Worm (Caenorhabditis elegans) whole organism, midembryonic: ENCODE results near the gene T08H10.3.

Experiments used
- cog-1 ChIP-seq: sonication (generic microtip); optimal IDR thresholded peaks from 2 replicates; lab custom pipeline; 2016; ENCODE audit warnings: missing genetic modification characterization, missing compliant biosample characterization
- flt-1 ChIP-seq: fragments of 200-800 bp; sonication (Bioruptor generic); IDR thresholded peaks from 2 replicates; pipeline ENCODE4 v1.3.6; 2022; ENCODE audit warnings: missing genetic modification characterization, missing compliant biosample characterization
- klf-2 ChIP-seq: fragments of 200-800 bp; sonication (Bioruptor generic); conservative IDR thresholded peaks from 2 replicates; pipeline ENCODE4 v1.3.6; 2022; ENCODE audit warnings: missing genetic modification reagents, missing genetic modification characterization, missing compliant biosample characterization
- med-1 ChIP-seq: sonication (generic microtip); optimal IDR thresholded peaks from 2 replicates; lab custom pipeline; 2017; ENCODE audit warnings: missing genetic modification characterization, mild to moderate bottlenecking, missing compliant biosample characterization, antibody characterized with exemption, missing genetic modification reagents; ENCODE audit not compliant: insufficient read depth
- tab-1 ChIP-seq: fragments of 200-800 bp; sonication (Bioruptor generic); IDR thresholded peaks from 2 replicates; pipeline ENCODE4 v1.3.6; 2022; ENCODE audit warnings: missing genetic modification characterization, missing compliant biosample characterization
- ztf-23 ChIP-seq: fragments of 200-800 bp; sonication (Bioruptor generic); IDR thresholded peaks from 2 replicates; pipeline ENCODE4 v1.3.6; 2022; ENCODE audit warnings: missing genetic modification reagents, missing genetic modification characterization, missing compliant biosample characterization

- TF ChIP-seq klf-2 (GFP tag; lab: Robert Waterston, UW) (no peak), tab-1 (no peak), med-1 (GFP tag; lab: Kevin White, UChicago) (no peak), flt-1 (GFP tag; lab: Robert Waterston, UW) (no peak), cog-1 (tag; lab: Kevin White, UChicago) (no peak), ztf-23 (GFP tag; lab: Robert Waterston, UW) (no peak)
Observed at ce11 chrV:4507129-4507528, 36.0 kb downstream of the T08H10.3 start.
